Fruit fly (Drosophila melanogaster): ENCODE results near the gene Krn.

Gene Krn

DNA sequence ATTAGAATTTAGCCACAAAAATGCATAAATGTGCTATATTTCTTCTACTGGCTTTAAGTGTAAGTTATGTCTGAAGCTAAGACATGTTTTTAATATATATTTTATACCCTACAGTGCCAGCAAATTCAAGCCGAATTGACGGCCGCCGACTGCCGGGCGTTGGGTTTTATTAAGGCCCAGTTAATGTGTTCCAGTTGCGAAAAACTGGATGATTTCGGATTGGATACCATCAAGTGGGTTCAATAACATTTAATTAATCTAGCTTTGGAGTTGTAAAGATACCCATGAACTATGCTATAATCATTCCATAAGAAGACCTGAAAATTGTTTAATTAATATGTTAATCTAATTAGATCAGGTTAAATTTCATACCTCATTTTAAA, 579 bp upstream of the Krn start:
- TF ChIP-seq CG18011 (GFP tag; optimal IDR thresholded peaks at IDR 0.05) (no peak), HmgZ (tag; optimal IDR thresholded peaks at IDR 0.05) (no peak), emc (GFP tag; optimal IDR thresholded peaks at IDR 0.05) (no peak), Aef1 (GFP tag; IDR thresholded peaks at IDR 0.05) (no peak), Ravus (GFP tag; IDR thresholded peaks at IDR 0.05) (no peak), HLHmδ (GFP tag; optimal IDR thresholded peaks at IDR 0.05) (no peak), CG10366 (GFP tag; IDR thresholded peaks at IDR 0.05) (no peak), CG2712 (tag; optimal IDR thresholded peaks at IDR 0.05) (no peak), CG8478 (optimal IDR thresholded peaks at IDR 0.05) (no peak), h (optimal IDR thresholded peaks at IDR 0.05) (no peak), pum (GFP tag; optimal IDR thresholded peaks at IDR 0.05) (no peak), pnt (GFP tag; optimal IDR thresholded peaks at IDR 0.05) (no peak)

DNA sequence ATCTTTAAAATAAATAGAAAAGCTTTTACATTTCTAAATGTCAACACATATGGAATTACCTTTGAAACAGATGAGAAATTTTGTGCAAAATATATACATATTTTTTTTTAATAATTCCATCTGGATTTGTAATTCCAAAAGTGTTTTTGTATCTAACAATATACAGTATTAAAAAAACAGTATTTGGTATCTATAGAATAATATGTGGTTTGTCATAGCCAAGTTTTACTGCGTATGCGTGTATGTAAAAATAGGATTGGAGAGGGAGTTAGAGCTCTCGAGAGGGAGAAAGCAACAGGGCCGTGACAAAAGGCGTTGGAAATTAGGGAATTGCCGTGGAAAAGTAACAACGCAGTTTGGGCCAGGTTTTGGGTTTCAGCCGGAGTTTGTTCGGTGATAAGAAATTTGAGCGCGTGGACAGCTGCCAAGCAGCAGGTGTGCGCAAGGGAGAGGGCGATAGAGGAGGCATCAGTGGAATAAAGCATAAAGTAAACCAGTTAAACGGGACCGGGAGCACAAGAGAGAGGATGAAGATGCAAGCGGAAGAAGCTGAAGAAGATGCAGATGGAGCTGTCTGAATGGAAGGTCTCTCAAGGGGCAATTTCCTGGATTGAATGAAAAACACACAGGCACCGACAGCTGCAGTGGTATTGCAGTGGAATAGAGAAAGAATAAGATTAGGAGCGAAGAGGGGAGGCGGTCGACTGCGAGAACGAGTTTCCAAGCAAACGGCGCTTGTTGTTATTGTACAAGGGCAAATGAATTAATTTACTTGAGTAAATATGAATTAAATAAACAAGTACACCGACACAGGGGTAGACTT, 991 bp downstream of the Krn start:
- TF ChIP-seq gsb (GFP tag; IDR thresholded peaks at IDR 0.05) (peak; percentile 70), dmrt99B (tag; optimal IDR thresholded peaks at IDR 0.05) (peak; percentile 34), CG6854 (GFP tag; optimal IDR thresholded peaks at IDR 0.05) (no peak), tin (GFP tag; optimal IDR thresholded peaks at IDR 0.05) (peak; percentile 43), vvl (GFP tag; IDR thresholded peaks at IDR 0.05) (peak; percentile 74), slp2 (GFP tag; optimal IDR thresholded peaks at IDR 0.05) (no peak), CG10565 (GFP tag; optimal IDR thresholded peaks at IDR 0.05) (peak; percentile 1), tgo (GFP tag; IDR thresholded peaks at IDR 0.05) (peak; percentile 33; the same call in 2 of the 3 replicates), CG33213 (GFP tag; optimal IDR thresholded peaks at IDR 0.05) (no peak), CG18599 (GFP tag; optimal IDR thresholded peaks at IDR 0.05) (peak; percentile 86), Bgb (GFP tag; IDR thresholded peaks at IDR 0.05; ENCODE audit: partially characterized antibody) (peak; percentile 16; the same call in 1 of the 2 replicates), H15 (GFP tag; IDR thresholded peaks at IDR 0.05) (peak; percentile 64), Oli (tag; optimal IDR thresholded peaks at IDR 0.05) (no peak), CG10543 (GFP tag; optimal IDR thresholded peaks at IDR 0.05) (peak; percentile 91), Max (GFP tag; optimal IDR thresholded peaks at IDR 0.05) (peak; percentile 74), CG12769 (tag; optimal IDR thresholded peaks at IDR 0.05) (peak; percentile 66), dm (GFP tag; optimal IDR thresholded peaks at IDR 0.05) (no peak), CG34224 (GFP tag; IDR thresholded peaks at IDR 0.05; ENCODE audit: partially characterized antibody) (no peak), CG13775 (GFP tag; optimal IDR thresholded peaks at IDR 0.05) (no peak), bsh (GFP tag; optimal IDR thresholded peaks at IDR 0.05) (peak in 1 of 2 experiments; percentile 56), pb (GFP tag; optimal IDR thresholded peaks at IDR 0.05) (no peak), CG3726 (GFP tag; IDR thresholded peaks at IDR 0.05) (0 out of 3 replicates have a peak, but pooled peaks have one; percentile 63), CG2120 (GFP tag; optimal IDR thresholded peaks at IDR 0.05) (peak; percentile 2), Lim3 (GFP tag; IDR thresholded peaks at IDR 0.05) (no peak), abd-A (tag; optimal IDR thresholded peaks at IDR 0.05) (peak; percentile 25), vnd (GFP tag; IDR thresholded peaks at IDR 0.05; ENCODE audit: partially characterized antibody) (no peak), danr (GFP tag; IDR thresholded peaks at IDR 0.05) (no peak), ewg (GFP tag; optimal IDR thresholded peaks at IDR 0.05) (no peak), Rfx (GFP tag; IDR thresholded peaks at IDR 0.05) (peak; percentile 85), Ssrp (tag; optimal IDR thresholded peaks at IDR 0.05) (peak; percentile 20), D19A (tag; optimal IDR thresholded peaks at IDR 0.05) (no peak), Kr (GFP tag; optimal IDR thresholded peaks at IDR 0.05) (peak; percentile 71), Side (GFP tag; optimal IDR thresholded peaks at IDR 0.05) (peak; percentile 76), crc (GFP tag; optimal IDR thresholded peaks at IDR 0.05) (peak; percentile 45), Sry-β (GFP tag; optimal IDR thresholded peaks at IDR 0.05) (peak; percentile 5), Optix (GFP tag; IDR thresholded peaks at IDR 0.05) (no peak), dysf (GFP tag; IDR thresholded peaks at IDR 0.05) (peak; percentile 49; the same call in 1 of the 3 replicates)

Data from whole organism, embryonic.